Fruit fly (Drosophila melanogaster) whole organism, pupa: Measurements from ENCODE around the gene CG9205.
A peak's percentile ranks its signal among the peaks of the same experiment; 100 is the strongest.

Source experiments
- CG10348 ChIP-seq: fragments of 200-800 bp; sonication (Bioruptor generic); IDR thresholded peaks from 2 replicates; pipeline ENCODE4 v1.3.6; 2022; ENCODE audit warnings: missing biosample characterization, missing genetic modification characterization
- CG12605 ChIP-seq: fragments of 200-800 bp; sonication (Bioruptor generic); IDR thresholded peaks from 2 replicates; pipeline ENCODE4 v1.3.6; 2022; ENCODE audit warnings: missing biosample characterization, missing genetic modification characterization
- CG14655 ChIP-seq: fragments of 200-800 bp; sonication (Bioruptor generic); optimal IDR thresholded peaks from 3 replicates; lab custom pipeline; 2017; ENCODE audit warnings: mild to moderate bottlenecking, missing biosample characterization, missing genetic modification reagents, missing genetic modification characterization
- CG15710 ChIP-seq: fragments of 200-800 bp; sonication (Bioruptor generic); optimal IDR thresholded peaks from 2 replicates; lab custom pipeline; 2018; ENCODE audit warnings: missing biosample characterization, mild to moderate bottlenecking, missing genetic modification characterization, moderate library complexity
- CG17806 ChIP-seq: fragments of 200-800 bp; sonication (Bioruptor generic); optimal IDR thresholded peaks from 2 replicates; lab custom pipeline; 2018; ENCODE audit warnings: missing biosample characterization, mild to moderate bottlenecking, missing genetic modification characterization, moderate library complexity
- CG32121 ChIP-seq: fragments of 200-800 bp; sonication (Bioruptor generic); IDR thresholded peaks from 2 replicates; pipeline ENCODE4 v1.3.6; 2022; ENCODE audit warnings: missing biosample characterization, missing genetic modification characterization
- CG8301 ChIP-seq: fragments of 200-800 bp; sonication (Bioruptor generic); optimal IDR thresholded peaks from 2 replicates; lab custom pipeline; 2018; ENCODE audit warnings: missing biosample characterization, mild to moderate bottlenecking, missing genetic modification characterization
- Ets98B ChIP-seq: fragments of 200-800 bp; sonication (Bioruptor generic); IDR thresholded peaks from 2 replicates; pipeline ENCODE4 v1.3.6; 2022; ENCODE audit warnings: missing biosample characterization, missing genetic modification characterization
- Pif1A ChIP-seq: fragments of 200-800 bp; sonication (Bioruptor generic); optimal IDR thresholded peaks from 3 replicates; lab custom pipeline; 2016; ENCODE audit warnings: missing biosample characterization, missing genetic modification characterization
- Snoo ChIP-seq: fragments of 200-800 bp; sonication (Bioruptor generic); optimal IDR thresholded peaks from 3 replicates; lab custom pipeline; 2017; ENCODE audit warnings: missing biosample characterization, mild to moderate bottlenecking, missing genetic modification characterization, inconsistent platforms
- rn ChIP-seq: fragments of 200-800 bp; sonication (Bioruptor generic); IDR thresholded peaks from 2 replicates; pipeline ENCODE4 v1.3.6; 2022; ENCODE audit warnings: missing biosample characterization, missing genetic modification characterization

DNA sequence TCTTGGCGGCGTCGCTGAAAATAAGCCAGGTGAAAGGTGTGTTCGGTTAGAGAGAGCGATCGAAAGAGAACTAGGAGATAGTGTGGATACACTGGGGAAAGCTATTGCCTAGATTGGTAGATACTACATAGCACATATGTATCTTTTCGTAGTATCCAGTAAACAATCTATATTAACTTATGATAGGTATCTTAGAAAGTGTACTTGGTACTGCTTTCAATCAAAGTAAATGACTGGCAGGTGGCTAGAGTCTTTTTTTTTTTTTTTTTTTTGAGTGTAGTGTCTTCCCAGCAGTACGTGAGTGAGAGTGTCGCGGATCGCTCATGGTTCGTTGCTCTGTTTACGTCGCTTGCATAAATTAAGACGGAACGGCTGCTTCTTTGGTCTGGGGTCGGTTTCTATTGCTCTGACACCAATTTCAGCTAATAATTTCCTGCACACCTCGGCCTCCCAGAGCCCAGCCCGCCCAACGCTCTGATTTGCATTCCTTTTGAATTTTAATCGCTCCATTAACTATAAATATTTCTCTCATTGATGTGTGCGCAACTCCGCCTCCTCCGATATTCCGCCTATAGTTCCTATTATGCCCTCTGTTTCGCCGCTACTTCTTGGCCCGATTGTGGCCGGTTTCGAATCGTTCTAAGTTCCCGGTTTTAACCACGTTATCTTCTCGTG is 4.8 kb upstream of the CG9205 start:
- peak; percentile 7 for TF ChIP-seq CG15710 (tag; lab: Kevin White, UChicago)
- no peak for TF ChIP-seq CG17806 (tag; lab: Kevin White, UChicago)
- TF ChIP-seq CG32121 (GFP tag; lab: Robert Waterston, UW), result peak; percentile 53; the same call in 1 of the 2 replicates
- peak; percentile 58 for TF ChIP-seq CG12605 (GFP tag; lab: Robert Waterston, UW)
- no peak for TF ChIP-seq CG14655
- TF ChIP-seq CG8301, result peak; percentile 71
- TF ChIP-seq Pif1A (GFP tag; lab: Kevin White, UChicago), result no peak
- TF ChIP-seq Ets98B (GFP tag; lab: Robert Waterston, UW), result peak; percentile 72
- TF ChIP-seq Snoo (tag; lab: Kevin White, UChicago), result no peak
- TF ChIP-seq rn (GFP tag; lab: Robert Waterston, UW), result no peak; the same call in 1 of the 2 replicates
- peak; percentile 31; the same call in 1 of the 2 replicates for TF ChIP-seq CG10348 (GFP tag; lab: Robert Waterston, UW)
